Fruit fly (Drosophila melanogaster): ENCODE measurements around the gene CG15876.

dm6 chr3L:4696380-4696779 is 1.7 kb upstream of the CG15876 start:
- no peak for TF ChIP-seq CG4496 (GFP tag; IDR thresholded peaks at IDR 0.05)
- no peak for TF ChIP-seq Ets98B (GFP tag; IDR thresholded peaks at IDR 0.05)
- TF ChIP-seq CG15710 (tag; optimal IDR thresholded peaks at IDR 0.05): no peak
- no peak for TF ChIP-seq CG8301 (tag; optimal IDR thresholded peaks at IDR 0.05)
- TF ChIP-seq CG10348 (GFP tag; IDR thresholded peaks at IDR 0.05): no peak
